Fruit fly (Drosophila melanogaster): Measurements from ENCODE around the gene CG3108.
A peak's percentile ranks its signal among the peaks of the same experiment; 100 is the strongest.

Gene CG3108

DNA sequence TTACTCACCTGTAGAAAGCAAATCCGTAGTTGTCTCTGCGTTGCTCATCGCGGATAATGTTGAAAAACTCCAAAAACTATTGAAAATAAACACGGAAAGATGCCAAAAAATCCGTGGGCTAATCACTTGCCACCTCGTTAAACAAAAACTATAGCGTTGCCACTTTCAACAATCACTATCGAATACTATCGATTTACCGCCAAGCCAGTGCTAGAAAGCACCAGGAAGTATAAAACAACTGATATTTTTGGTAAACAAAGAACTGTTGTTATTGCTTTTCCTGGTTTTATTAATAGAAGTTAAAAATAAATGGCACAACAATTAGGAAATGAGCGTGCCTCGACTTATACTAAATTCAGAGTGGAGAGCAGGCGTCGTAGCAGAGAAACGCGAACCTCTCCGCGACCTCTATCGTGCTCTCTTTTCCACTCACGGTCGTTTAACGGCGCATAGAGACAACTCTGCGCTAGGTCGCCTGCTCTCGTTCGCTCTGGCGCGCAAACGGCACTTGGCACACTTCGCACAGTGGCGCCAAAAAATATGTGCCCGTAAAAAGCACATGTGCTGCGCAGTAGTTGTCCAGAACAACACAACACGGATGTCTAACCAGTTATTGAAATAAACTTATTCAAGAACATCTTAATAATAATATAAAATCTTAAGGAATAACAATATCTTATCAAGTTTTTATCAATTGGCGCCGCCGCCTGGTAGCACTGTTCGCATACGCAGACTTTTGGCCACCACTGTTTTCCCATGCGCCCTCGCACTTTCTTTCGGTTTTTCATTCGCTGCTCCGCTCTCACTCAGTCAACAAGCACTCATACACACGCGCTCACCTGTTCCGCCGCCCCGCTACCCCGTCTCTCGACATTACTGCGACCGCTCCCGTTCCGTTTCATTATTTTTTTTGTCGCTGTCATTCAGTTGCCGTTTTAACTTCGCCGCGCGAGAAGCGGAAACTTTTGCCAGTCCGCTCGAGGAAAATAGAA lies 26.3 kb downstream of the CG3108 start, which contains the start of the genes lin-52 and CG15771 (continued):
- TF ChIP-seq ham (GFP tag; IDR thresholded peaks at IDR 0.05) = peak; percentile 87
- TF ChIP-seq schlank (tag; optimal IDR thresholded peaks at IDR 0.05) = peak; percentile 91
- TF ChIP-seq CG34224 (GFP tag; IDR thresholded peaks at IDR 0.05; ENCODE audit: partially characterized antibody) = peak; percentile 64; the same call in 2 of the 3 replicates
- no peak for TF ChIP-seq zf30C (GFP tag; optimal IDR thresholded peaks at IDR 0.05)
- TF ChIP-seq CG3726 (GFP tag; IDR thresholded peaks at IDR 0.05) = peak; percentile 89
- TF ChIP-seq mirr (GFP tag; optimal IDR thresholded peaks at IDR 0.05) = peak; percentile 91
- no peak for TF ChIP-seq NC2α (GFP tag; optimal IDR thresholded peaks at IDR 0.05)
- TF ChIP-seq CG13424 (tag; optimal IDR thresholded peaks at IDR 0.05) = peak; percentile 96
- no peak for TF ChIP-seq en (GFP tag; optimal IDR thresholded peaks at IDR 0.05)
- peak; percentile 94 for TF ChIP-seq CG11723 (GFP tag; optimal IDR thresholded peaks at IDR 0.05)
- TF ChIP-seq zen (tag; optimal IDR thresholded peaks at IDR 0.05) = peak; percentile 84
- peak; percentile 67 for TF ChIP-seq unc-4 (GFP tag; IDR thresholded peaks at IDR 0.05; ENCODE audit: partially characterized antibody)
- peak; percentile 90 for TF ChIP-seq CG30431 (GFP tag; optimal IDR thresholded peaks at IDR 0.05)
- TF ChIP-seq Abd-B (GFP tag; optimal IDR thresholded peaks at IDR 0.05) = peak; percentile 85
- peak; percentile 97 for TF ChIP-seq lmd (GFP tag; IDR thresholded peaks at IDR 0.05)
- no peak for TF ChIP-seq Lpt (GFP tag; optimal IDR thresholded peaks at IDR 0.05)
- peak; percentile 56 for TF ChIP-seq Antp (GFP tag; optimal IDR thresholded peaks at IDR 0.05)
- peak; percentile 91 for TF ChIP-seq gsb-n (tag; optimal IDR thresholded peaks at IDR 0.05)
- peak; percentile 45 for TF ChIP-seq stwl (tag; optimal IDR thresholded peaks at IDR 0.05)
- peak; percentile 33 for TF ChIP-seq CHES-1-like (GFP tag; optimal IDR thresholded peaks at IDR 0.05)
- TF ChIP-seq CG10267 (tag; optimal IDR thresholded peaks at IDR 0.05) = peak; percentile 95
- peak; percentile 46 for TF ChIP-seq Dad (GFP tag; optimal IDR thresholded peaks at IDR 0.05)
- no peak for TF ChIP-seq pan (optimal IDR thresholded peaks at IDR 0.05)
- peak in 1 of 2 experiments; percentile 94 for TF ChIP-seq pan (GFP tag; optimal IDR thresholded peaks at IDR 0.05 in 1 of 2, IDR thresholded peaks at IDR 0.05 in 1 of 2)
- TF ChIP-seq jumu (GFP tag; optimal IDR thresholded peaks at IDR 0.05) = peak; percentile 69
- TF ChIP-seq CG4424 (GFP tag; optimal IDR thresholded peaks at IDR 0.05) = peak; percentile 92
- TF ChIP-seq otp (GFP tag; IDR thresholded peaks at IDR 0.05) = peak; percentile 87
- peak; percentile 37 for TF ChIP-seq CG1792 (GFP tag; optimal IDR thresholded peaks at IDR 0.05)
- peak; percentile 96 for TF ChIP-seq Rfx (GFP tag; IDR thresholded peaks at IDR 0.05)
- peak; percentile 96 for TF ChIP-seq CG32767 (GFP tag; IDR thresholded peaks at IDR 0.05)
- TF ChIP-seq CG14860 (GFP tag; IDR thresholded peaks at IDR 0.05; ENCODE audit: partially characterized antibody) = no peak
- TF ChIP-seq CG12236 (GFP tag; optimal IDR thresholded peaks at IDR 0.05) = peak; percentile 22
- no peak for TF ChIP-seq eve (GFP tag; optimal IDR thresholded peaks at IDR 0.05)
- TF ChIP-seq Dbx (GFP tag; IDR thresholded peaks at IDR 0.05) = peak; percentile 95
- TF ChIP-seq shn (GFP tag; optimal IDR thresholded peaks at IDR 0.05) = peak; percentile 43
- peak; percentile 91 for TF ChIP-seq Six4 (GFP tag; optimal IDR thresholded peaks at IDR 0.05)
- TF ChIP-seq odd (GFP tag; optimal IDR thresholded peaks at IDR 0.05) = peak; percentile 96
- TF ChIP-seq CG16863 (GFP tag; optimal IDR thresholded peaks at IDR 0.05) = peak; percentile 79
- TF ChIP-seq her (GFP tag; optimal IDR thresholded peaks at IDR 0.05) = peak; percentile 31
- TF ChIP-seq NK7.1 (GFP tag; optimal IDR thresholded peaks at IDR 0.05) = no peak
- peak; percentile 72 to 91 for TF ChIP-seq dpn (GFP tag; optimal IDR thresholded peaks at IDR 0.05)
- peak; percentile 87 for TF ChIP-seq tup (GFP tag; optimal IDR thresholded peaks at IDR 0.05)
- TF ChIP-seq Hmr (GFP tag; optimal IDR thresholded peaks at IDR 0.05) = peak; percentile 97
- TF ChIP-seq CG12391 (tag; optimal IDR thresholded peaks at IDR 0.05) = peak; percentile 96
- peak; percentile 92 for TF ChIP-seq ind (GFP tag; optimal IDR thresholded peaks at IDR 0.05)
- peak; percentile 96 for TF ChIP-seq tgo (GFP tag; IDR thresholded peaks at IDR 0.05)
- TF ChIP-seq fd96Cb (tag; optimal IDR thresholded peaks at IDR 0.05) = peak; percentile 92
- peak; percentile 62 for TF ChIP-seq CG17186 (GFP tag; optimal IDR thresholded peaks at IDR 0.05)
- TF ChIP-seq Camta (GFP tag; optimal IDR thresholded peaks at IDR 0.05) = peak; percentile 75

All from whole organism, embryonic.